Worm (Caenorhabditis elegans): ENCODE measurements around the gene ZC513.3.

DNA sequence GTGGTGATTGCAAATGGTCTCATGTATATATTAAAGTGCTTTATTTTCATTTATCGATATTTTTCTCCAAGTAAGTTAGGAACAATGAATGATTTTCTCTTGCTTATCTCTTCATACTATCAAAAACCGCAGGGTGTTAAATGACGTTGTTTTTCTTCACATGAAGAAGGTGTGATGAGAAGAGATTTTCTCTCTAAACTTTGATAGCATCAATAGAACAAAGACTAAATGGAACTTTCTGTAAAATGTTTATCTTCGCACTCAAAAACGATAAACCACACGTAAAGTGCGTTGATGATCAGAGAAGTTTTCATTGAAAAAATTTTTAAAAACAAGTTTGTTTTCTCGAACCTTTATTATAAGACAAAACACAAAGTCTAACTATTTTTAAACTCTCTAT lies 33.0 kb downstream of the ZC513.3 start:
- TF ChIP-seq med-1 (GFP tag; optimal IDR thresholded peaks at IDR 0.05; ENCODE audit: insufficient read depth) (no peak), T22C8.4 (GFP tag; IDR thresholded peaks at IDR 0.05) (no peak), ztf-29 (GFP tag; IDR thresholded peaks at IDR 0.05) (no peak)
